Fruit fly (Drosophila melanogaster) whole organism, prepupa: ENCODE data around the gene opa.

ENCODE experiments used
- CG10631 ChIP-seq: fragments of 200-800 bp; sonication (Bioruptor generic); optimal IDR thresholded peaks from 2 replicates; lab custom pipeline; 2016; ENCODE audit warnings: missing biosample characterization, missing genetic modification characterization
- CG10669 ChIP-seq: fragments of 200-800 bp; sonication (Bioruptor generic); optimal IDR thresholded peaks from 3 replicates; lab custom pipeline; 2018; ENCODE audit warnings: missing biosample characterization, mild to moderate bottlenecking, missing genetic modification characterization, moderate library complexity
- CG11294 ChIP-seq: fragments of 200-800 bp; sonication (Bioruptor generic); IDR thresholded peaks from 2 replicates; pipeline ENCODE4 v1.3.6; 2022; ENCODE audit warnings: missing biosample characterization, missing genetic modification characterization
- CG31627 ChIP-seq: fragments of 200-800 bp; sonication (Bioruptor generic); optimal IDR thresholded peaks from 3 replicates; lab custom pipeline; 2016; ENCODE audit warnings: missing biosample characterization, missing genetic modification characterization
- CG32006 ChIP-seq: fragments of 200-800 bp; sonication (Bioruptor generic); optimal IDR thresholded peaks from 3 replicates; lab custom pipeline; 2017; ENCODE audit warnings: missing biosample characterization, mild to moderate bottlenecking, missing genetic modification characterization
- CG3919 ChIP-seq: fragments of 200-800 bp; sonication (Bioruptor generic); optimal IDR thresholded peaks from 3 replicates; lab custom pipeline; 2016; ENCODE audit warnings: missing biosample characterization, missing genetic modification characterization
- CG6163 ChIP-seq: fragments of 200-800 bp; sonication (Bioruptor generic); IDR thresholded peaks from 3 replicates; pipeline ENCODE4 v1.3.6; 2022; ENCODE audit warnings: missing biosample characterization, missing genetic modification characterization
- CG6808 ChIP-seq: fragments of 200-800 bp; sonication (Bioruptor generic); optimal IDR thresholded peaks from 3 replicates; lab custom pipeline; 2017; ENCODE audit warnings: missing biosample characterization, missing genetic modification characterization, mild to moderate bottlenecking, moderate library complexity, missing genetic modification reagents
- CG8319 ChIP-seq: fragments of 200-800 bp; sonication (Bioruptor generic); optimal IDR thresholded peaks from 3 replicates; lab custom pipeline; 2016; ENCODE audit warnings: missing biosample characterization, missing genetic modification characterization
- CG8632 ChIP-seq: fragments of 200-800 bp; sonication (Bioruptor generic); optimal IDR thresholded peaks from 3 replicates; lab custom pipeline; 2016; ENCODE audit warnings: missing biosample characterization, missing genetic modification characterization
- Eip93F ChIP-seq: fragments of 200-800 bp; sonication (Bioruptor generic); optimal IDR thresholded peaks from 2 replicates; lab custom pipeline; 2016; ENCODE audit warnings: missing biosample characterization, mild to moderate bottlenecking, missing genetic modification characterization
- Ets21C ChIP-seq: fragments of 200-800 bp; sonication (Bioruptor generic); optimal IDR thresholded peaks from 3 replicates; lab custom pipeline; 2016; ENCODE audit warnings: missing biosample characterization, missing genetic modification characterization
- Ets96B ChIP-seq: fragments of 200-800 bp; optimal IDR thresholded peaks from 2 replicates; lab custom pipeline; 2019; ENCODE audit warnings: missing biosample characterization, mild to moderate bottlenecking, missing genetic modification characterization, moderate library complexity
- Hr39 ChIP-seq: fragments of 200-800 bp; sonication (Bioruptor generic); optimal IDR thresholded peaks from 2 replicates; lab custom pipeline; 2016; ENCODE audit warnings: missing biosample characterization, missing genetic modification characterization
- Sox102F ChIP-seq: fragments of 200-800 bp; sonication (Bioruptor generic); optimal IDR thresholded peaks from 2 replicates; lab custom pipeline; 2016; ENCODE audit warnings: missing biosample characterization, mild to moderate bottlenecking, missing genetic modification characterization
- Sox15 ChIP-seq: fragments of 200-800 bp; sonication (Bioruptor generic); optimal IDR thresholded peaks from 3 replicates; lab custom pipeline; 2016; ENCODE audit warnings: missing biosample characterization, missing genetic modification characterization
- dac ChIP-seq: fragments of 200-800 bp; sonication (Bioruptor generic); optimal IDR thresholded peaks from 2 replicates; lab custom pipeline; 2017; ENCODE audit warnings: missing biosample characterization, mild to moderate bottlenecking, missing genetic modification characterization
- eg ChIP-seq: fragments of 200-800 bp; sonication (Bioruptor generic); IDR thresholded peaks from 3 replicates; pipeline ENCODE4 v1.3.6; 2022; ENCODE audit warnings: missing biosample characterization, missing genetic modification characterization
- fd85E ChIP-seq: fragments of 200-800 bp; sonication (Bioruptor generic); optimal IDR thresholded peaks from 3 replicates; lab custom pipeline; 2016; ENCODE audit warnings: missing biosample characterization, missing genetic modification characterization
- fkh ChIP-seq: fragments of 200-800 bp; sonication (Bioruptor generic); optimal IDR thresholded peaks from 3 replicates; lab custom pipeline; 2017; ENCODE audit warnings: missing biosample characterization, mild to moderate bottlenecking, missing genetic modification characterization, moderate library complexity
- net ChIP-seq: fragments of 200-800 bp; sonication (Bioruptor generic); optimal IDR thresholded peaks from 3 replicates; lab custom pipeline; 2016; ENCODE audit warnings: missing biosample characterization, missing genetic modification characterization
- spab ChIP-seq: fragments of 200-800 bp; sonication (Bioruptor generic); optimal IDR thresholded peaks from 2 replicates; lab custom pipeline; 2017; ENCODE audit warnings: missing biosample characterization, mild to moderate bottlenecking, missing genetic modification characterization, missing genetic modification reagents
- svp ChIP-seq: fragments of 200-800 bp; sonication (Bioruptor generic); peaks from one replicate; lab custom pipeline; 2016; ENCODE audit warnings: missing biosample characterization, missing genetic modification characterization

The opa gene

dm6 chr3R:4853504-4853903 lies 891 bp downstream of the opa start:
- TF ChIP-seq CG6163 (GFP tag; lab: Robert Waterston, UW) (no peak), CG10669 (no peak), spab (GFP tag; lab: Kevin White, UChicago) (no peak), Sox15 (GFP tag; lab: Kevin White, UChicago) (no peak), net (no peak), CG8319 (GFP tag; lab: Kevin White, UChicago) (no peak), Ets21C (GFP tag; lab: Kevin White, UChicago) (no peak), Hr39 (no peak), Ets96B (no peak)

DNA sequence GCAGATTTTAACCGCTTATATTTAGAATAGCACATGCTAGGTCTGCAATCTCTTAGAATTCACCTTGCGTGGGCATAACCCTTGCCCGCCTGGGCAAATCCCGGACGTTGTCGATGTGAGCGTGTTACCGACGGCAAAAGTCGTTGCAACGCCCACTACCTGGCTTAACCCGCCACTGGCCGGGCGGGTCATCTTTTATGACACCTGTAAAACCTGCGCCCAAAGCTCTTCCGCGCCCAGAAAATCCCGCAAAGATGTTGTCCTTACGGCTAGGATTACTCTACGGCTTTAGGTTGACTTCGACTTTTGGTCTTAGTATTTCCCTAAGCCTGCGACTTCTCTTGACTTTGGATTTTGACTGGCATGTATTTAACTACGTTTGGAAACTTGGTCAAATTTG lies 1.6 kb downstream of the opa start:
- TF ChIP-seq CG3919 (GFP tag; lab: Kevin White, UChicago) = no peak
- TF ChIP-seq CG8632 = no peak
- no peak for TF ChIP-seq CG11294 (GFP tag; lab: Robert Waterston, UW)
- no peak for TF ChIP-seq CG31627
- no peak for TF ChIP-seq CG10669
- TF ChIP-seq Sox102F (GFP tag; lab: Kevin White, UChicago) = no peak
- no peak for TF ChIP-seq Eip93F (GFP tag; lab: Kevin White, UChicago)
- TF ChIP-seq, all 60 proteins: peak for 0

DNA sequence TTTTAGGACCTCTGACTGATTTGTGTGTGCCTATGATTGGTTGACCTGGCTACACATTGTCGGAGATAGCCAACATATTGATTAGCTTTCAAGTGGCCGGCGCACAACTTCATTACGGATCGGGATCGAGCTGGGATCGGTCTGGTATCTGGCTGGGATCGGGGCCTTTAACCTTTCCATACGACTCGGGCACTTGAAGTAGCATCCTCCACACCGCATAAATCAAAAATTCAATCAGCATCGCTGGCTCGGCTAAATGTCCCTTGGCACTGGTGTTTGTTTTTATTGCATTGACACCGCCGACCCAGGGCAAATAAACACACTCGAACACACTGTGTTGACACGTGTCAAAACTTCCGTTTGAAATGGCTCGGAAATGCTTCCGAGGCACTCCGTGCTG lies 3.1 kb downstream of the opa start:
- no peak for TF ChIP-seq eg (GFP tag; lab: Robert Waterston, UW)
- TF ChIP-seq CG32006 (GFP tag; lab: Kevin White, UChicago) = no peak
- TF ChIP-seq Hr39 = no peak
- TF ChIP-seq CG8632 = no peak
- no peak for TF ChIP-seq CG6808 (GFP tag; lab: Kevin White, UChicago)

DNA sequence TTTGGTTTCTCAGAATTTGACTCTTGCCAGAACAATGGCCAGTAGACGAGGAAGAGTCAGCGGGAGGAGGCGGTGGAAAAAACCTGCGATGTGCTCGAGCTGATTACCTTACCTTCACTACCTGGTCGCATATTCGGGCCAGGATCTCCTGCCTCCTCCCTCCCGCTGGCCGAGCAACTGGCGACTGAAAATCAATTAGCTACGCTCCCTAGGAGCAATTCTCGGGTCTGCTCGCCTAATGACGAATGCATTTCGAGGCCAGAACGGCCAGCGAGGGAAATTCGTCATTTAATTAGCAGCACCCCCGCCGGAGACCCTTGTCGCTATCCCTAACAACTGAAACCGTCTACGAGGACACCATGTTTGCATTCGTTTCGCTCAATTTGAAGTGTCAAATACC lies 5.4 kb downstream of the opa start:
- peak; percentile 31 for TF ChIP-seq svp (GFP tag; lab: Kevin White, UChicago)
- TF ChIP-seq spab (GFP tag; lab: Kevin White, UChicago) = no peak

- TF ChIP-seq Ets21C (GFP tag; lab: Kevin White, UChicago) = no peak
Observed at dm6 chr3R:4858508-4859275, 6.1 kb downstream of the opa start.

- TF ChIP-seq CG32006 (GFP tag; lab: Kevin White, UChicago) (no peak), fkh (GFP tag; lab: Kevin White, UChicago) (peak; percentile 59), svp (GFP tag; lab: Kevin White, UChicago) (no peak), fd85E (no peak), Sox102F (GFP tag; lab: Kevin White, UChicago) (no peak)
Observed at dm6 chr3R:4861144-4861543, 8.5 kb downstream of the opa start.

DNA sequence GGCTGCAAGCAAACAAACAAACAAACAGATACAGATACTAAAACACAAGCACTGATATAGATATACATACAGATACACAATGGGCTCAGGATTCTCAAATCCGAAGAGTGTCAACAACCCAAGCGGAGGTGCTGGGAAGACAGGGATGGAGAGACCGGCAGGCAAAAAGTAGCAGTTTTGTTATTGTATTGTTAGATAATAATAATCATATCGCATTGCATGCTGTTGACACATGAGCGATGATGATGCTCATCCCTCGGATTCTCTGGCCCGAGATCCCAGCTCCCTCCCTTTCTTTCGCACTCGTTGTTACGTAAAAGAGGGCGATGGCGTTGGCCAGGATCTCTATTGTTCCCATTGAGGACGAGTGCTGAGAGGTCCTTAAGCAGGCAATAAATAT lies 11.2 kb downstream of the opa start:
- TF ChIP-seq fkh (GFP tag; lab: Kevin White, UChicago) (peak; percentile 21), dac (no peak)
- TF ChIP-seq, all 60 proteins: peak for 1

DNA sequence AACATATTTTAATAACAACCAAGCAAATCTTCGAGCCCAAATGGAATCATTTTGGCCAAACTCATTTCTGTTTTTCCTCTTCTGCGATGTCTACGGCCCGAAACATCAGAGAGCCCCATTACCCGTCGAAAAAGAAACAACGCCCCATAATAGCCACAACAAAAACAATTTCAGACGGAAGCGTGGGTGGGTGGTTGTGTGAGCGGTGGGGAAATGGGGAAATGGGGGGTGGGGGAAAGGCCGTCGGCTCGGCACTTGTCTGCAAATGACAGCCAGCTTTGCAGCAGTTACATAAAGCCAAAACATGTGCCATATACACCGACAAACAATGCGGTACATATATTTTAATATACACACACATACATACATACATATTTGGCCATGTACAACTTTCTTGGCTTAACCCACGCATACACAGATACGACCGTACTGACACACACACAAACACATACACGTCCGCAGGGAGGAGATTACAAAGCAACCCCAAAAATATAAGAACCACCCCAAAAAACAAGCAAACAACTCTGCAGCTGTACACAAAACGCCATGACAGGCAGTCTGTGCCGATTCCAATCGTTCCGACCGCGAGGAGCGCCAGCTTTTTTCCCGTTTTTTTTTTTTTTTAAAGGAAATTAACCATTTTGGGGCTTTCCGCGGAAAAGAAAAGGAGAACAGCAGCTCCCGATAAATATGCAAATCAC lies 12.4 kb downstream of the opa start:
- peak; percentile 18 for TF ChIP-seq svp (GFP tag; lab: Kevin White, UChicago)
- peak; percentile 0 for TF ChIP-seq fkh (GFP tag; lab: Kevin White, UChicago)
- no peak for TF ChIP-seq CG10631 (GFP tag; lab: Kevin White, UChicago)
